Fruit fly (Drosophila melanogaster): ENCODE data around the gene CG14323.

CG14323 gene

DNA sequence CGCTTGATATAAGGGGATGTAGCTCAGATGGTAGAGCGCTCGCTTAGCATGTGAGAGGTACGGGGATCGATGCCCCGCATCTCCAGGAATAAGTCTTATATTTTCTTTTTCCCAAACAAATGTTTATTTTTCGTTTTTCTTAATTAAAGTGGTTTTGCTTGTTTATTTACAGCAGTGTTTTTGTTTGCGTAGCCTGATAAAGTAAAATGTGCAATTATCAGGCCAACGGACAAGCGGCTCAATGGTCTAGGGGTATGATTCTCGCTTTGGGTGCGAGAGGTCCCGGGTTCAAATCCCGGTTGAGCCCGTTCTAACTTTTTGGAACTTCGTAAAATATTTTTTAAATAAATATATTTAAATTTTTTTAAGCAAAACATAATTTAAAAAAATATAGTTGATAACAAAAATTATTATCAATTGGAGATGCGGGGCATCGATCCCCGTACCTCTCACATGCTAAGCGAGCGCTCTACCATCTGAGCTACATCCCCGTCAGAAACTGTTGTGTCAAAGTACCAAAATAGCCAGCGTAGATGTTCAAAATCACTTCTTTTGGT lies 2.1 kb downstream of the CG14323 start (continued):
- TF ChIP-seq CG3847 (GFP tag; IDR thresholded peaks at IDR 0.05) = no peak
- TF ChIP-seq scrt (GFP tag; optimal IDR thresholded peaks at IDR 0.05) = peak; percentile 15
- peak; percentile 85 for TF ChIP-seq CG7963 (GFP tag; IDR thresholded peaks at IDR 0.05; ENCODE audit: partially characterized antibody)
- no peak for TF ChIP-seq NfI (GFP tag; optimal IDR thresholded peaks at IDR 0.05)
- no peak for TF ChIP-seq pnt (GFP tag; optimal IDR thresholded peaks at IDR 0.05)
- TF ChIP-seq pros (GFP tag; optimal IDR thresholded peaks at IDR 0.05) = no peak
- peak in 1 of 3 experiments; percentile 57 for TF ChIP-seq Stat92E (GFP tag; optimal IDR thresholded peaks at IDR 0.05)
- TF ChIP-seq sr (GFP tag; IDR thresholded peaks at IDR 0.05) = no peak
- TF ChIP-seq grau (tag; optimal IDR thresholded peaks at IDR 0.05) = peak; percentile 9
- no peak for TF ChIP-seq gfzf (GFP tag; optimal IDR thresholded peaks at IDR 0.05)
- peak in 1 of 2 experiments; percentile 41 for TF ChIP-seq Eip74EF (GFP tag; optimal IDR thresholded peaks at IDR 0.05)
- TF ChIP-seq Med (GFP tag) = peak; percentile 73
- TF ChIP-seq CG12071 (GFP tag; optimal IDR thresholded peaks at IDR 0.05) = peak; percentile 36
- TF ChIP-seq CG13894 (tag; optimal IDR thresholded peaks at IDR 0.05) = peak; percentile 23
- peak; percentile 57 for TF ChIP-seq CG8924 (tag; optimal IDR thresholded peaks at IDR 0.05)
- no peak for TF ChIP-seq bowl (GFP tag; IDR thresholded peaks at IDR 0.05)
- TF ChIP-seq CG17912 (GFP tag; optimal IDR thresholded peaks at IDR 0.05) = no peak
- TF ChIP-seq ken (GFP tag; IDR thresholded peaks at IDR 0.05) = no peak
- TF ChIP-seq Side (GFP tag; optimal IDR thresholded peaks at IDR 0.05) = no peak
- no peak for TF ChIP-seq CG8089 (GFP tag; optimal IDR thresholded peaks at IDR 0.05)
- TF ChIP-seq knrl (GFP tag; IDR thresholded peaks at IDR 0.05; ENCODE audit: partially characterized antibody) = peak; percentile 80
- TF ChIP-seq MBD-R2 (GFP tag; IDR thresholded peaks at IDR 0.05) = no peak
- TF ChIP-seq trh (GFP tag; optimal IDR thresholded peaks at IDR 0.05) = no peak
- TF ChIP-seq CG3407 (GFP tag; optimal IDR thresholded peaks at IDR 0.05) = no peak
- no peak for TF ChIP-seq dm (GFP tag; optimal IDR thresholded peaks at IDR 0.05)
- peak in 1 of 2 experiments; percentile 0 for TF ChIP-seq Hr78 (GFP tag; optimal IDR thresholded peaks at IDR 0.05)
- no peak for TF ChIP-seq CG30020 (tag; optimal IDR thresholded peaks at IDR 0.05)
- TF ChIP-seq Nf-YC (tag; optimal IDR thresholded peaks at IDR 0.05) = peak; percentile 30
- TF ChIP-seq Dek (tag; optimal IDR thresholded peaks at IDR 0.05) = peak; percentile 39
- TF ChIP-seq CG10209 (GFP tag; optimal IDR thresholded peaks at IDR 0.05) = no peak
- peak; percentile 4 for TF ChIP-seq CG11504 (tag; optimal IDR thresholded peaks at IDR 0.05)
- no peak for TF ChIP-seq otp (GFP tag; IDR thresholded peaks at IDR 0.05)
- TF ChIP-seq sqz (GFP tag; optimal IDR thresholded peaks at IDR 0.05) = peak; percentile 48
- TF ChIP-seq onecut (GFP tag; IDR thresholded peaks at IDR 0.05) = no peak
- no peak for TF ChIP-seq ERR (GFP tag; optimal IDR thresholded peaks at IDR 0.05)
- TF ChIP-seq D (optimal IDR thresholded peaks at IDR 0.05) = no peak
- TF ChIP-seq D (GFP tag; optimal IDR thresholded peaks at IDR 0.05) = peak; percentile 4
- no peak for TF ChIP-seq Deaf1 (tag; optimal IDR thresholded peaks at IDR 0.05)
- TF ChIP-seq PHDP (tag; optimal IDR thresholded peaks at IDR 0.05) = peak; percentile 19
- TF ChIP-seq CG7357 (GFP tag; IDR thresholded peaks at IDR 0.05) = no peak
- no peak for TF ChIP-seq CG11696 (GFP tag; IDR thresholded peaks at IDR 0.05)
- TF ChIP-seq ab (GFP tag; optimal IDR thresholded peaks at IDR 0.05) = no peak
- no peak for TF ChIP-seq CG3163 (GFP tag; optimal IDR thresholded peaks at IDR 0.05)
- TF ChIP-seq gcm (GFP tag; optimal IDR thresholded peaks at IDR 0.05) = peak; percentile 51
- peak; percentile 82 for TF ChIP-seq sens (GFP tag)
- TF ChIP-seq nau (GFP tag; optimal IDR thresholded peaks at IDR 0.05) = peak; percentile 30
- peak; percentile 62; the same call in 1 of the 2 replicates for TF ChIP-seq vvl (GFP tag; IDR thresholded peaks at IDR 0.05)
- TF ChIP-seq CG4328 (GFP tag; optimal IDR thresholded peaks at IDR 0.05) = peak; percentile 12
- no peak for TF ChIP-seq sim (GFP tag; IDR thresholded peaks at IDR 0.05)
- TF ChIP-seq HLH4C (GFP tag; IDR thresholded peaks at IDR 0.05; ENCODE audit: partially characterized antibody) = peak; percentile 89

All from whole organism, embryonic.